Fruit fly (Drosophila melanogaster) whole organism, embryonic: Measurements from ENCODE around the gene cu.
A peak's percentile ranks its signal among the peaks of the same experiment; 100 is the strongest.

ENCODE experiments used
- Ada2b ChIP-seq: fragments of 200-800 bp; sonication (Bioruptor generic); IDR thresholded peaks from 2 replicates; pipeline ENCODE4 v1.3.6; 2022; ENCODE audit warnings: missing biosample characterization, missing genetic modification characterization
- BtbVII ChIP-seq: fragments of 200-800 bp; sonication (Bioruptor generic); optimal IDR thresholded peaks from 3 replicates; lab custom pipeline; 2017; ENCODE audit warnings: missing biosample characterization, mild to moderate bottlenecking, missing genetic modification characterization
- CG10543 ChIP-seq: fragments of 200-800 bp; sonication (Bioruptor generic); optimal IDR thresholded peaks from 3 replicates; lab custom pipeline; 2017; ENCODE audit warnings: missing biosample characterization, mild to moderate bottlenecking, missing genetic modification characterization, moderate library complexity
- CG11247 ChIP-seq: fragments of 200-800 bp; sonication (Bioruptor generic); IDR thresholded peaks from 2 replicates; pipeline ENCODE4 v1.3.6; 2022; ENCODE audit warnings: missing biosample characterization, missing genetic modification characterization
- CG11723 ChIP-seq: fragments of 200-800 bp; sonication (Bioruptor generic); optimal IDR thresholded peaks from 2 replicates; lab custom pipeline; 2017; ENCODE audit warnings: missing biosample characterization, mild to moderate bottlenecking, missing genetic modification characterization
- CG12769 ChIP-seq: fragments of 200-800 bp; sonication (Bioruptor generic); optimal IDR thresholded peaks from 2 replicates; lab custom pipeline; 2019; ENCODE audit warnings: missing biosample characterization, mild to moderate bottlenecking, missing genetic modification characterization, moderate library complexity
- CG15011 ChIP-seq: fragments of 200-800 bp; sonication (Bioruptor generic); optimal IDR thresholded peaks from 3 replicates; lab custom pipeline; 2018; ENCODE audit warnings: missing biosample characterization, mild to moderate bottlenecking, missing genetic modification characterization
- CG15696 ChIP-seq: fragments of 200-800 bp; sonication (Bioruptor generic); optimal IDR thresholded peaks from 2 replicates; lab custom pipeline; 2019; ENCODE audit warnings: missing biosample characterization, mild to moderate bottlenecking, missing genetic modification characterization, moderate library complexity
- CG31224 ChIP-seq: fragments of 200-800 bp; sonication (Bioruptor generic); IDR thresholded peaks from 2 replicates; pipeline ENCODE4 v1.3.6; 2022; ENCODE audit warnings: missing biosample characterization, missing genetic modification characterization
- CG34376 ChIP-seq: fragments of 200-800 bp; sonication (Bioruptor generic); optimal IDR thresholded peaks from 2 replicates; lab custom pipeline; 2018; ENCODE audit warnings: missing biosample characterization, mild to moderate bottlenecking, missing genetic modification characterization
- CG6765 ChIP-seq: fragments of 200-800 bp; sonication (Bioruptor generic); optimal IDR thresholded peaks from 3 replicates; lab custom pipeline; 2017; ENCODE audit warnings: missing biosample characterization, mild to moderate bottlenecking, missing genetic modification characterization
- CG6854 ChIP-seq: fragments of 200-800 bp; sonication (Bioruptor generic); optimal IDR thresholded peaks from 3 replicates; lab custom pipeline; 2017; ENCODE audit warnings: missing biosample characterization, mild to moderate bottlenecking, missing genetic modification characterization
- CG7556 ChIP-seq: fragments of 200-800 bp; sonication (Bioruptor generic); optimal IDR thresholded peaks from 2 replicates; lab custom pipeline; 2017; ENCODE audit warnings: missing biosample characterization, mild to moderate bottlenecking, missing genetic modification characterization
- CG7745 ChIP-seq: fragments of 200-800 bp; sonication (Bioruptor generic); optimal IDR thresholded peaks from 2 replicates; lab custom pipeline; 2018; ENCODE audit warnings: missing biosample characterization, mild to moderate bottlenecking, missing genetic modification characterization, moderate library complexity
- Deaf1 ChIP-seq: fragments of 200-800 bp; optimal IDR thresholded peaks from 3 replicates; lab custom pipeline; 2019; ENCODE audit warnings: missing biosample characterization, mild to moderate bottlenecking, missing genetic modification characterization, moderate library complexity
- Ets65A ChIP-seq: fragments of 200-800 bp; sonication (Bioruptor generic); peaks from one replicate; lab custom pipeline; 2016; ENCODE audit warnings: missing biosample characterization, missing genetic modification characterization
- GATAe ChIP-seq: fragments of 200-800 bp; sonication (Bioruptor generic); conservative IDR thresholded peaks from 2 replicates; pipeline ENCODE4 v1.3.6; 2022; ENCODE audit warnings: missing biosample characterization, missing genetic modification characterization
- Hey ChIP-seq: fragments of 200-800 bp; sonication (Bioruptor generic); optimal IDR thresholded peaks from 3 replicates; lab custom pipeline; 2018; ENCODE audit warnings: missing biosample characterization, mild to moderate bottlenecking, missing genetic modification characterization
- Hr78 ChIP-seq, 2 experiments: fragments of 200-800 bp in 1 of 2; fragments of >200 bp in 1 of 2; sonication (Bioruptor generic) in 1 of 2; optimal IDR thresholded peaks; 2 replicates each; lab custom pipeline; 2017 to 2019; ENCODE audit warnings: missing biosample characterization in 2 of 2, missing genetic modification characterization in 2 of 2, mild to moderate bottlenecking in 1 of 2, moderate library complexity in 1 of 2
- Med ChIP-seq: fragments of 200-800 bp; sonication (Bioruptor generic); peaks from one replicate; lab custom pipeline; 2016; ENCODE audit warnings: missing biosample characterization, missing genetic modification characterization, mild to moderate bottlenecking, inconsistent platforms, moderate library complexity
- Pdp1 ChIP-seq, 2 experiments: fragments of 200-800 bp; sonication (Bioruptor generic); optimal IDR thresholded peaks; 3 replicates each; lab custom pipeline; 2016; ENCODE audit warnings: missing biosample characterization in 2 of 2, missing genetic modification characterization in 2 of 2, mild to moderate bottlenecking in 1 of 2, moderate library complexity in 1 of 2
- corto ChIP-seq: fragments of 200-800 bp; sonication (Bioruptor generic); optimal IDR thresholded peaks from 2 replicates; lab custom pipeline; 2016; ENCODE audit warnings: missing biosample characterization, mild to moderate bottlenecking, missing genetic modification characterization, moderate library complexity
- cwo ChIP-seq: fragments of 200-800 bp; sonication (Bioruptor generic); optimal IDR thresholded peaks from 3 replicates; lab custom pipeline; 2017; ENCODE audit warnings: missing biosample characterization, missing genetic modification characterization, mild to moderate bottlenecking, moderate library complexity, missing genetic modification reagents
- exex ChIP-seq: fragments of 200-800 bp; sonication (Bioruptor generic); optimal IDR thresholded peaks from 4 replicates; lab custom pipeline; 2018; ENCODE audit warnings: missing biosample characterization, mild to moderate bottlenecking, missing genetic modification characterization, moderate library complexity
- fd64A ChIP-seq: fragments of 200-800 bp; sonication (Bioruptor generic); optimal IDR thresholded peaks from 3 replicates; lab custom pipeline; 2018; ENCODE audit warnings: missing biosample characterization, mild to moderate bottlenecking, missing genetic modification characterization
- gem ChIP-seq: fragments of 200-800 bp; sonication (Bioruptor generic); optimal IDR thresholded peaks from 2 replicates; lab custom pipeline; 2019; ENCODE audit warnings: missing biosample characterization, mild to moderate bottlenecking, missing genetic modification characterization, moderate library complexity
- grn ChIP-seq: fragments of 200-800 bp; sonication (Bioruptor generic); optimal IDR thresholded peaks from 3 replicates; lab custom pipeline; 2017; ENCODE audit warnings: missing biosample characterization, missing genetic modification characterization
- mirr ChIP-seq: fragments of 200-800 bp; sonication (Bioruptor generic); optimal IDR thresholded peaks from 3 replicates; lab custom pipeline; 2018; ENCODE audit warnings: missing biosample characterization, mild to moderate bottlenecking, missing genetic modification characterization
- repo ChIP-seq: fragments of 200-800 bp; sonication (Bioruptor generic); optimal IDR thresholded peaks from 2 replicates; lab custom pipeline; 2016; ENCODE audit warnings: missing biosample characterization, missing genetic modification characterization
- salm ChIP-seq: fragments of 200-800 bp; sonication (Bioruptor generic); optimal IDR thresholded peaks from 2 replicates; lab custom pipeline; 2018; ENCODE audit warnings: missing biosample characterization, mild to moderate bottlenecking, missing genetic modification characterization
- sd ChIP-seq: fragments of 200-800 bp; sonication (Bioruptor generic); optimal IDR thresholded peaks from 3 replicates; lab custom pipeline; 2018; ENCODE audit warnings: missing biosample characterization, mild to moderate bottlenecking, missing genetic modification characterization, moderate library complexity
- sob ChIP-seq: fragments of 200-800 bp; sonication (Bioruptor generic); IDR thresholded peaks from 2 replicates; pipeline ENCODE4 v1.3.6; 2022; ENCODE audit warnings: missing biosample characterization, missing genetic modification characterization
- sr ChIP-seq: fragments of 200-800 bp; sonication (Bioruptor generic); IDR thresholded peaks from 3 replicates; pipeline ENCODE4 v1.3.6; 2022; ENCODE audit warnings: missing biosample characterization, missing genetic modification characterization
- sug ChIP-seq: fragments of 200-800 bp; optimal IDR thresholded peaks from 2 replicates; lab custom pipeline; 2019; ENCODE audit warnings: missing biosample characterization, mild to moderate bottlenecking, missing genetic modification characterization, moderate library complexity
- tgo ChIP-seq: fragments of 200-800 bp; sonication (Bioruptor generic); IDR thresholded peaks from 3 replicates; pipeline ENCODE4 v1.3.6; 2022; ENCODE audit warnings: missing biosample characterization, missing genetic modification characterization
- vnd ChIP-seq: fragments of 200-800 bp; sonication (Bioruptor generic); IDR thresholded peaks from 3 replicates; pipeline ENCODE4 v1.3.6; 2022; ENCODE audit warnings: missing biosample characterization, missing genetic modification characterization; ENCODE audit not compliant: partially characterized antibody

Gene cu

DNA sequence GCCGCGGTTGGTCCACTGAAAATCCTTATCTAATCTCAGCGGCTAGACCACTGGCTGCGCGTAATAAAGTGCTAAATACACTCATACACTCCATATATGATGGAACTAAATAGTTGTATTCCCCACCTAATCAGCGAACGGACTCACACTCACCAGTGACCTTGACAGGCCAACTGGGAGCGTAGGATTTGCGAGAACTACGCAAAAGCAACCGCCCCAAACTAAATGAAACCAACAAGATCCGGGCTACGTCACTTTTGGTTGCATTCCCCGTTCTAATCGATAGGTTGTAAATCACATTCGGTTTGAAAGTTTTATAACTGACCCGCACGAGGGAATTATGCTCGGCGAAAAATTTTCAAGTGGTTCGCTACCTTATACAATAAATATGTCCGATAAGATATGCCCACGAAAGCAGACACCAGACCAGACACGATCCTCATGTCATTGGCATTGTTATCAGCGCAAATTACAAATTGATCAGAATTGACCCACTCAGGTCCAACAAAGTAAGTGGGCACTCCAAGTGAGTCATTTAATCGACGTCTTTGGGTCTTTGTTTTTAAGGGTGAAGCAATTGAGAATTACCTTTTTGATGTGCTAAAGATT, 1.9 kb downstream of the cu start:
- TF ChIP-seq CG10543 (GFP tag; lab: Kevin White, UChicago) (peak; percentile 24), mirr (GFP tag; lab: Kevin White, UChicago) (peak; percentile 86), cwo (peak; percentile 86), CG15696 (tag; lab: Kevin White, UChicago) (no peak), CG12769 (tag; lab: Kevin White, UChicago) (peak; percentile 6), sob (0 out of 2 replicates have a peak, but pooled peaks have one; percentile 9), Hey (peak; percentile 83), CG11723 (GFP tag; lab: Kevin White, UChicago) (no peak), salm (tag; lab: Kevin White, UChicago) (peak; percentile 11), CG6765 (GFP tag; lab: Kevin White, UChicago) (peak; percentile 12), CG15011 (GFP tag; lab: Kevin White, UChicago) (no peak), sd (tag; lab: Kevin White, UChicago) (peak; percentile 82), CG11247 (GFP tag; lab: Robert Waterston, UW) (0 out of 2 replicates have a peak, but pooled peaks have one; percentile 29), corto (GFP tag; lab: Kevin White, UChicago) (no peak), Deaf1 (tag; lab: Kevin White, UChicago) (peak; percentile 23), fd64A (GFP tag; lab: Kevin White, UChicago) (no peak), grn (GFP tag; lab: Kevin White, UChicago) (peak; percentile 87), Med (GFP tag; lab: Kevin White, UChicago) (peak; percentile 50), GATAe (peak; percentile 21; the same call in 1 of the 2 replicates), CG31224 (GFP tag; lab: Robert Waterston, UW) (peak; percentile 74), Ets65A (GFP tag; lab: Kevin White, UChicago) (peak; percentile 25), CG34376 (GFP tag; lab: Kevin White, UChicago) (peak; percentile 64), Hr78 (GFP tag; optimal IDR thresholded peaks at IDR 0.05; lab: Kevin White, UChicago) (peak in 1 of 2 experiments; percentile 59), BtbVII (GFP tag; lab: Kevin White, UChicago) (peak; percentile 32), sug (tag; lab: Kevin White, UChicago) (peak; percentile 97), Ada2b (no peak), CG6854 (GFP tag; lab: Kevin White, UChicago) (no peak), Pdp1 (GFP tag; optimal IDR thresholded peaks at IDR 0.05; lab: Kevin White, UChicago) (peak in 1 of 2 experiments; percentile 84), CG7745 (tag; lab: Kevin White, UChicago) (peak; percentile 29), repo (GFP tag; lab: Kevin White, UChicago) (no peak), exex (tag; lab: Kevin White, UChicago) (peak; percentile 98), tgo (GFP tag; lab: Robert Waterston, UW) (no peak), CG7556 (GFP tag; lab: Kevin White, UChicago) (no peak), gem (tag; lab: Kevin White, UChicago) (peak; percentile 41), vnd (GFP tag; lab: Robert Waterston, UW) (0 out of 3 replicates have a peak, but pooled peaks have one; percentile 31), sr (GFP tag; lab: Robert Waterston, UW) (no peak)
